Fruit fly (Drosophila melanogaster) Kc167 (cell line): ENCODE data around the gene CG13855.

Source experiments
- Myc ChIP-seq: fragments of >200 bp; optimal IDR thresholded peaks from 2 replicates; lab custom pipeline; 2017; ENCODE audit warnings: missing external identifiers
- Sin3A ChIP-seq: fragments of >200 bp; optimal IDR thresholded peaks from 2 replicates; lab custom pipeline; 2018; ENCODE audit warnings: missing external identifiers
- h ChIP-seq: fragments of >200 bp; optimal IDR thresholded peaks from 3 replicates; lab custom pipeline; 2018; ENCODE audit warnings: missing external identifiers
- insv ChIP-seq: fragments of >200 bp; optimal IDR thresholded peaks from 3 replicates; lab custom pipeline; 2018; ENCODE audit warnings: missing external identifiers
- psq ChIP-seq: fragments of >200 bp; optimal IDR thresholded peaks from 2 replicates; lab custom pipeline; 2017; ENCODE audit warnings: missing external identifiers
- ttk ChIP-seq: sonication (Bioruptor generic); optimal IDR thresholded peaks from 2 replicates; lab custom pipeline; 2017; ENCODE audit warnings: missing external identifiers

DNA sequence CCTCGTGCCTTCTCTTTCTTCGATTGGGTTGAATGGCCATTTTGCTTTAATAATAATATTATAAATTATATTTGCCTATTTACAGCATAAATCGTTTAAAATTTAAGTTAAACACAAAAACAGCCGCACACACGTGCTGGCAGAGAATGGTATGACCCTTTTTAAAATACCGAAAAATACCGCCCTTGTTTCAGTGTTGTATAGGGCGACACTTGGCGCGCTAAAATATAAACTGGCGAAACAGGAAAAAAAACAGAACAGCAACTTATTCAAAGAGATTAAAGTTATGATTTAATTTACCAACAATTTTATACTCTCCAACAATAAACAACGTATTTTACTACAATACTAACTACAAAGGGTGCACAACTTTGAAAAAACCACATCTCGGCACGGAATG lies 40.8 kb downstream of the CG13855 start, which contains the start of gene CG12499:
- no peak for TF ChIP-seq ttk (lab: Kevin White, UChicago)
- no peak for TF ChIP-seq h (lab: Kevin White, UChicago)
- no peak for TF ChIP-seq insv (lab: Kevin White, UChicago)
- no peak for TF ChIP-seq Myc (lab: Kevin White, UChicago)
- TF ChIP-seq psq (lab: Kevin White, UChicago), result no peak
- TF ChIP-seq Sin3A (lab: Kevin White, UChicago), result no peak
